Fruit fly (Drosophila melanogaster) whole organism, embryonic: ENCODE measurements around the gene Prp31.

ENCODE experiments used
- C15 ChIP-seq: fragments of 200-800 bp; sonication (Bioruptor generic); IDR thresholded peaks from 3 replicates; pipeline ENCODE4 v1.3.6; 2022; ENCODE audit warnings: missing biosample characterization, missing genetic modification characterization
- CG10274 ChIP-seq: fragments of 200-800 bp; sonication (Bioruptor generic); optimal IDR thresholded peaks from 3 replicates; lab custom pipeline; 2017; ENCODE audit warnings: missing biosample characterization, mild to moderate bottlenecking, missing genetic modification characterization
- CG11456 ChIP-seq: fragments of 200-800 bp; sonication (Bioruptor generic); IDR thresholded peaks from 3 replicates; pipeline ENCODE4 v1.3.6; 2022; ENCODE audit warnings: missing biosample characterization, missing genetic modification characterization
- CG11695 ChIP-seq: fragments of 200-800 bp; sonication (Bioruptor generic); IDR thresholded peaks from 3 replicates; pipeline ENCODE4 v1.3.6; 2022; ENCODE audit warnings: missing biosample characterization, missing genetic modification characterization
- CG14667 ChIP-seq: fragments of 200-800 bp; sonication (Bioruptor generic); IDR thresholded peaks from 2 replicates; pipeline ENCODE4 v1.3.6; 2022; ENCODE audit warnings: missing biosample characterization, missing genetic modification characterization
- CG14860 ChIP-seq: fragments of 200-800 bp; sonication (Bioruptor generic); IDR thresholded peaks from 3 replicates; pipeline ENCODE4 v1.3.6; 2022; ENCODE audit warnings: missing biosample characterization, missing genetic modification characterization; ENCODE audit not compliant: partially characterized antibody
- CG1529 ChIP-seq: fragments of 200-800 bp; sonication (Bioruptor generic); optimal IDR thresholded peaks from 3 replicates; lab custom pipeline; 2018; ENCODE audit warnings: missing biosample characterization, missing genetic modification characterization
- CG15514 ChIP-seq: fragments of 200-800 bp; sonication (Bioruptor generic); optimal IDR thresholded peaks from 3 replicates; lab custom pipeline; 2017; ENCODE audit warnings: missing biosample characterization, missing genetic modification characterization, mild to moderate bottlenecking, moderate library complexity, missing genetic modification reagents
- CG16779 ChIP-seq: fragments of 200-800 bp; sonication (Bioruptor generic); IDR thresholded peaks from 2 replicates; pipeline ENCODE4 v1.3.6; 2022; ENCODE audit warnings: missing biosample characterization, missing genetic modification characterization
- CG16813 ChIP-seq: fragments of 200-800 bp; sonication (Bioruptor generic); IDR thresholded peaks from 3 replicates; pipeline ENCODE4 v1.3.6; 2022; ENCODE audit warnings: missing biosample characterization, missing genetic modification characterization; ENCODE audit not compliant: partially characterized antibody
- CG17829 ChIP-seq: fragments of 200-800 bp; optimal IDR thresholded peaks from 2 replicates; lab custom pipeline; 2019; ENCODE audit warnings: missing biosample characterization, mild to moderate bottlenecking, missing genetic modification characterization, moderate library complexity
- CG18599 ChIP-seq: fragments of 200-800 bp; sonication (Bioruptor generic); optimal IDR thresholded peaks from 3 replicates; lab custom pipeline; 2017; ENCODE audit warnings: missing biosample characterization, missing genetic modification characterization, mild to moderate bottlenecking, moderate library complexity, missing genetic modification reagents
- CG2116 ChIP-seq: fragments of 200-800 bp; sonication (Bioruptor generic); optimal IDR thresholded peaks from 3 replicates; lab custom pipeline; 2018; ENCODE audit warnings: missing biosample characterization, mild to moderate bottlenecking, missing genetic modification characterization
- CG2199 ChIP-seq: fragments of 200-800 bp; sonication (Bioruptor generic); IDR thresholded peaks from 3 replicates; pipeline ENCODE4 v1.3.6; 2022; ENCODE audit warnings: missing biosample characterization, missing genetic modification characterization
- CG30020 ChIP-seq: fragments of 200-800 bp; optimal IDR thresholded peaks from 2 replicates; lab custom pipeline; 2019; ENCODE audit warnings: missing biosample characterization, mild to moderate bottlenecking, missing genetic modification characterization, moderate library complexity
- CG30431 ChIP-seq: fragments of 200-800 bp; sonication (Bioruptor generic); optimal IDR thresholded peaks from 2 replicates; lab custom pipeline; 2017; ENCODE audit warnings: missing biosample characterization, missing genetic modification characterization
- CG3065 ChIP-seq: fragments of 200-800 bp; sonication (Bioruptor generic); optimal IDR thresholded peaks from 2 replicates; lab custom pipeline; 2016; ENCODE audit warnings: missing biosample characterization, missing genetic modification characterization
- CG31441 ChIP-seq: fragments of 200-800 bp; sonication (Bioruptor generic); IDR thresholded peaks from 2 replicates; pipeline ENCODE4 v1.3.6; 2022; ENCODE audit warnings: missing biosample characterization, missing genetic modification characterization
- CG32772 ChIP-seq: fragments of 200-800 bp; sonication (Bioruptor generic); IDR thresholded peaks from 2 replicates; pipeline ENCODE4 v1.3.6; 2022; ENCODE audit warnings: missing biosample characterization, missing genetic modification characterization
- CG3838 ChIP-seq: fragments of 200-800 bp; sonication (Bioruptor generic); optimal IDR thresholded peaks from 3 replicates; lab custom pipeline; 2016; ENCODE audit warnings: missing biosample characterization, missing genetic modification characterization
- CG5180 ChIP-seq: fragments of 200-800 bp; sonication (Bioruptor generic); optimal IDR thresholded peaks from 3 replicates; lab custom pipeline; 2017; ENCODE audit warnings: missing biosample characterization, missing genetic modification characterization, mild to moderate bottlenecking, moderate library complexity, missing genetic modification reagents
- CG7556 ChIP-seq: fragments of 200-800 bp; sonication (Bioruptor generic); optimal IDR thresholded peaks from 2 replicates; lab custom pipeline; 2017; ENCODE audit warnings: missing biosample characterization, mild to moderate bottlenecking, missing genetic modification characterization
- CG9437 ChIP-seq: fragments of 200-800 bp; sonication (Bioruptor generic); optimal IDR thresholded peaks from 2 replicates; lab custom pipeline; 2018; ENCODE audit warnings: missing biosample characterization, mild to moderate bottlenecking, missing genetic modification characterization
- CG9932 ChIP-seq: fragments of 200-800 bp; sonication (Bioruptor generic); IDR thresholded peaks from 2 replicates; pipeline ENCODE4 v1.3.6; 2022; ENCODE audit warnings: missing biosample characterization, missing genetic modification characterization
- Dek ChIP-seq: fragments of 200-800 bp; sonication (Bioruptor generic); optimal IDR thresholded peaks from 3 replicates; lab custom pipeline; 2019; ENCODE audit warnings: missing biosample characterization, mild to moderate bottlenecking, missing genetic modification characterization, moderate library complexity
- Dip2 ChIP-seq: fragments of 200-800 bp; sonication (Bioruptor generic); IDR thresholded peaks from 2 replicates; pipeline ENCODE4 v1.3.6; 2022; ENCODE audit warnings: missing biosample characterization, missing genetic modification characterization
- Hey ChIP-seq: fragments of 200-800 bp; sonication (Bioruptor generic); optimal IDR thresholded peaks from 3 replicates; lab custom pipeline; 2018; ENCODE audit warnings: missing biosample characterization, mild to moderate bottlenecking, missing genetic modification characterization
- HmgD ChIP-seq: fragments of 200-800 bp; sonication (Bioruptor generic); optimal IDR thresholded peaks from 3 replicates; lab custom pipeline; 2016; ENCODE audit warnings: missing biosample characterization, missing genetic modification characterization
- Hr51 ChIP-seq, 2 experiments: fragments of 200-800 bp; sonication (Bioruptor generic); optimal IDR thresholded peaks; 2 replicates in 1 of 2; 3 replicates in 1 of 2; lab custom pipeline; 2016 to 2018; ENCODE audit warnings: missing biosample characterization in 2 of 2, missing genetic modification characterization in 2 of 2, mild to moderate bottlenecking in 1 of 2, moderate library complexity in 1 of 2
- NK7.1 ChIP-seq: fragments of 200-800 bp; sonication (Bioruptor generic); optimal IDR thresholded peaks from 3 replicates; lab custom pipeline; 2016; ENCODE audit warnings: missing biosample characterization, missing genetic modification characterization
- Scr ChIP-seq: fragments of 200-800 bp; sonication (Bioruptor generic); IDR thresholded peaks from 2 replicates; pipeline ENCODE4 v1.3.6; 2022; ENCODE audit warnings: missing biosample characterization, missing genetic modification characterization; ENCODE audit not compliant: partially characterized antibody
- Side ChIP-seq: fragments of 200-800 bp; sonication (Bioruptor generic); optimal IDR thresholded peaks from 2 replicates; lab custom pipeline; 2016; ENCODE audit warnings: missing biosample characterization, missing genetic modification characterization
- TFAM ChIP-seq: fragments of 200-800 bp; sonication (Bioruptor generic); optimal IDR thresholded peaks from 2 replicates; lab custom pipeline; 2017; ENCODE audit warnings: missing biosample characterization, missing genetic modification characterization, inconsistent platforms
- Usf ChIP-seq: fragments of 200-800 bp; sonication (Bioruptor generic); optimal IDR thresholded peaks from 2 replicates; lab custom pipeline; 2017; ENCODE audit warnings: missing genotype, missing biosample characterization, missing genetic modification characterization
- abd-A ChIP-seq: fragments of 200-800 bp; sonication (Bioruptor generic); optimal IDR thresholded peaks from 3 replicates; lab custom pipeline; 2019; ENCODE audit warnings: missing biosample characterization, mild to moderate bottlenecking, missing genetic modification characterization, moderate library complexity
- cad ChIP-seq: fragments of >200 bp; optimal IDR thresholded peaks from 2 replicates; lab custom pipeline; 2017; ENCODE audit warnings: missing biosample characterization, missing genetic modification characterization
- cas ChIP-seq: fragments of 200-800 bp; sonication (Bioruptor generic); IDR thresholded peaks from 2 replicates; pipeline ENCODE4 v1.3.6; 2022; ENCODE audit warnings: missing biosample characterization, missing genetic modification characterization
- chn ChIP-seq: fragments of 200-800 bp; sonication (Bioruptor generic); optimal IDR thresholded peaks from 2 replicates; lab custom pipeline; 2016; ENCODE audit warnings: missing biosample characterization, missing genetic modification characterization
- danr ChIP-seq: fragments of 200-800 bp; sonication (Bioruptor generic); IDR thresholded peaks from 2 replicates; pipeline ENCODE4 v1.3.6; 2022; ENCODE audit warnings: missing biosample characterization, missing genetic modification characterization
- gcm2 ChIP-seq: fragments of 200-800 bp; sonication (Bioruptor generic); optimal IDR thresholded peaks from 2 replicates; lab custom pipeline; 2016; ENCODE audit warnings: missing biosample characterization, missing genetic modification characterization
- gem ChIP-seq: fragments of 200-800 bp; sonication (Bioruptor generic); optimal IDR thresholded peaks from 2 replicates; lab custom pipeline; 2019; ENCODE audit warnings: missing biosample characterization, mild to moderate bottlenecking, missing genetic modification characterization, moderate library complexity
- grau ChIP-seq: fragments of 200-800 bp; optimal IDR thresholded peaks from 3 replicates; lab custom pipeline; 2019; ENCODE audit warnings: missing biosample characterization, mild to moderate bottlenecking, missing genetic modification characterization, moderate library complexity
- inv ChIP-seq: fragments of 200-800 bp; sonication (Bioruptor generic); IDR thresholded peaks from 2 replicates; pipeline ENCODE4 v1.3.6; 2022; ENCODE audit warnings: missing biosample characterization, missing genetic modification characterization; ENCODE audit not compliant: partially characterized antibody
- kah ChIP-seq: fragments of 200-800 bp; sonication (Bioruptor generic); optimal IDR thresholded peaks from 2 replicates; lab custom pipeline; 2018; ENCODE audit warnings: missing biosample characterization, mild to moderate bottlenecking, missing genetic modification characterization
- knrl ChIP-seq: fragments of 200-800 bp; sonication (Bioruptor generic); IDR thresholded peaks from 3 replicates; pipeline ENCODE4 v1.3.6; 2022; ENCODE audit warnings: missing biosample characterization, missing genetic modification characterization; ENCODE audit not compliant: partially characterized antibody
- nau ChIP-seq: fragments of 200-800 bp; sonication (Bioruptor generic); optimal IDR thresholded peaks from 3 replicates; lab custom pipeline; 2017; ENCODE audit warnings: missing biosample characterization, mild to moderate bottlenecking, missing genetic modification characterization, missing genetic modification reagents
- nerfin-2 ChIP-seq: fragments of 200-800 bp; sonication (Bioruptor generic); IDR thresholded peaks from 2 replicates; pipeline ENCODE4 v1.3.6; 2022; ENCODE audit warnings: missing biosample characterization, missing genetic modification characterization; ENCODE audit not compliant: partially characterized antibody
- pho ChIP-seq: fragments of 200-800 bp; sonication (Bioruptor generic); optimal IDR thresholded peaks from 2 replicates; lab custom pipeline; 2016; ENCODE audit warnings: missing biosample characterization, missing genetic modification characterization
- slp2 ChIP-seq: fragments of 200-800 bp; sonication (Bioruptor generic); optimal IDR thresholded peaks from 2 replicates; lab custom pipeline; 2016; ENCODE audit warnings: missing biosample characterization, missing genetic modification characterization
- ssp ChIP-seq: fragments of 200-800 bp; sonication (Bioruptor generic); IDR thresholded peaks from 2 replicates; pipeline ENCODE4 v1.3.6; 2022; ENCODE audit warnings: missing biosample characterization, missing genetic modification characterization
- tin ChIP-seq: fragments of 200-800 bp; sonication (Bioruptor generic); optimal IDR thresholded peaks from 3 replicates; lab custom pipeline; 2016; ENCODE audit warnings: missing biosample characterization, missing genetic modification characterization

Prp31 gene

DNA sequence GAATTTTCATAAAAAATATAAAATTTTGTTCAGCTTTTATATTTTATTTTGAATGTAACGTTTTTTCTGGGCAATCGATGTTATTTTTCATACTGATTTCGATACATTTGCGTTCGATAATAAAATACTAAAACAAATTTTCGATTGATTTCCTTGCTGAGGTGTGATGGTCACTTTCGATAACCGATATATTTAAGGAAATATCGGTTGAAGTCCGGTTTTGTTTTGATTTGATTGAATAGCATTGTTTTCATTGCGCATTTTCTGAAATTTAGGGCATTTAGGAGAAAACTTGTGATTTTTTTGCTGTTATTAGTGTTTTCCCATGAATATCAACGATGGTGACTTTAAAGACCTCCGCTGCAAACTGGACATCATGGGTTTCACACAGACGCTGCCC is 42.4 kb upstream of the Prp31 start, which contains the start of gene Cep135 (continued):
- TF ChIP-seq CG18599 (GFP tag; lab: Kevin White, UChicago) (no peak), Scr (GFP tag; lab: Robert Waterston, UW) (peak; percentile 82), abd-A (tag; lab: Kevin White, UChicago) (no peak), knrl (GFP tag; lab: Robert Waterston, UW) (peak; percentile 68; the same call in 2 of the 3 replicates), cas (GFP tag; lab: Robert Waterston, UW) (no peak), CG30431 (GFP tag; lab: Kevin White, UChicago) (no peak), CG14667 (no peak), danr (GFP tag; lab: Robert Waterston, UW) (no peak), CG9437 (no peak), CG32772 (no peak), slp2 (GFP tag; lab: Kevin White, UChicago) (no peak), CG31441 (GFP tag; lab: Robert Waterston, UW) (no peak), Usf (GFP tag; lab: Kevin White, UChicago) (no peak), CG2199 (GFP tag; lab: Robert Waterston, UW) (no peak), Hey (no peak), CG17829 (peak; percentile 17), gem (tag; lab: Kevin White, UChicago) (no peak), CG15514 (GFP tag; lab: Kevin White, UChicago) (no peak), CG3065 (GFP tag; lab: Kevin White, UChicago) (no peak), cad (no peak), CG1529 (GFP tag; lab: Kevin White, UChicago) (no peak), HmgD (no peak), chn (GFP tag; lab: Kevin White, UChicago) (no peak), CG11695 (GFP tag; lab: Robert Waterston, UW) (no peak), nerfin-2 (peak; percentile 92), Dek (tag; lab: Kevin White, UChicago) (no peak), CG10274 (no peak), pho (GFP tag; lab: Kevin White, UChicago) (no peak), CG7556 (GFP tag; lab: Kevin White, UChicago) (no peak), CG5180 (GFP tag; lab: Kevin White, UChicago) (no peak), Hr51 (GFP tag; optimal IDR thresholded peaks at IDR 0.05; lab: Kevin White, UChicago) (no peak), gcm2 (GFP tag; lab: Kevin White, UChicago) (no peak), Dip2 (GFP tag; lab: Robert Waterston, UW) (no peak), TFAM (GFP tag; lab: Kevin White, UChicago) (no peak), kah (no peak), tin (no peak), CG9932 (no peak), C15 (GFP tag; lab: Robert Waterston, UW) (no peak), CG14860 (GFP tag; lab: Robert Waterston, UW) (peak; percentile 86), CG11456 (GFP tag; lab: Robert Waterston, UW) (no peak), CG16813 (GFP tag; lab: Robert Waterston, UW) (peak; percentile 83), CG2116 (GFP tag; lab: Kevin White, UChicago) (peak; percentile 84), inv (peak; percentile 66), ssp (no peak), CG30020 (tag; lab: Kevin White, UChicago) (peak; percentile 24), grau (tag; lab: Kevin White, UChicago) (no peak), CG3838 (GFP tag; lab: Kevin White, UChicago) (no peak), CG16779 (GFP tag; lab: Robert Waterston, UW) (no peak), Side (no peak), NK7.1 (GFP tag; lab: Kevin White, UChicago) (no peak), nau (GFP tag; lab: Kevin White, UChicago) (no peak)
